Worm (Caenorhabditis elegans) whole organism, midembryonic: ENCODE data around the gene mrps-18C.
A peak's percentile ranks its signal among the peaks of the same experiment; 100 is the strongest.

Experiments
- T22C8.4 ChIP-seq: fragments of 200-800 bp; sonication (Bioruptor generic); IDR thresholded peaks from 2 replicates; pipeline ENCODE4 v1.3.6; 2022; ENCODE audit warnings: missing genetic modification characterization, missing compliant biosample characterization
- cog-1 ChIP-seq: sonication (generic microtip); optimal IDR thresholded peaks from 2 replicates; lab custom pipeline; 2016; ENCODE audit warnings: missing genetic modification characterization, missing compliant biosample characterization
- flt-1 ChIP-seq: fragments of 200-800 bp; sonication (Bioruptor generic); IDR thresholded peaks from 2 replicates; pipeline ENCODE4 v1.3.6; 2022; ENCODE audit warnings: missing genetic modification characterization, missing compliant biosample characterization
- klf-2 ChIP-seq: fragments of 200-800 bp; sonication (Bioruptor generic); conservative IDR thresholded peaks from 2 replicates; pipeline ENCODE4 v1.3.6; 2022; ENCODE audit warnings: missing genetic modification reagents, missing genetic modification characterization, missing compliant biosample characterization
- med-1 ChIP-seq: sonication (generic microtip); optimal IDR thresholded peaks from 2 replicates; lab custom pipeline; 2017; ENCODE audit warnings: missing genetic modification characterization, mild to moderate bottlenecking, missing compliant biosample characterization, antibody characterized with exemption, missing genetic modification reagents; ENCODE audit not compliant: insufficient read depth
- tab-1 ChIP-seq: fragments of 200-800 bp; sonication (Bioruptor generic); IDR thresholded peaks from 2 replicates; pipeline ENCODE4 v1.3.6; 2022; ENCODE audit warnings: missing genetic modification characterization, missing compliant biosample characterization
- ztf-29 ChIP-seq: fragments of 200-800 bp; sonication (Bioruptor generic); IDR thresholded peaks from 2 replicates; pipeline ENCODE4 v1.3.6; 2022; ENCODE audit warnings: missing genetic modification reagents, missing genetic modification characterization, missing compliant biosample characterization

- TF ChIP-seq flt-1 (peak; percentile 66), ztf-29 (GFP tag; lab: Robert Waterston, UW) (no peak), T22C8.4 (no peak), klf-2 (no peak), tab-1 (GFP tag; lab: Robert Waterston, UW) (no peak), cog-1 (tag; lab: Kevin White, UChicago) (no peak), med-1 (GFP tag; lab: Kevin White, UChicago) (no peak)
These were observed 13.3 kb downstream of the mrps-18C start for ce11 chrIII:4948631-4949030.
